Fruit fly (Drosophila melanogaster): ENCODE measurements around the gene Tektin-C.
A peak's percentile ranks its signal among the peaks of the same experiment; 100 is the strongest.

Gene Tektin-C

dm6 chr3L:5793967-5794366 lies 2.4 kb downstream of the Tektin-C start, which contains the start of gene Bre1 (continued):
- TF ChIP-seq zen (tag; optimal IDR thresholded peaks at IDR 0.05) = peak; percentile 32
- no peak for TF ChIP-seq CG10209 (GFP tag; optimal IDR thresholded peaks at IDR 0.05)
- TF ChIP-seq Nf-YB (GFP tag; optimal IDR thresholded peaks at IDR 0.05) = no peak
- TF ChIP-seq CG7963 (GFP tag; IDR thresholded peaks at IDR 0.05; ENCODE audit: partially characterized antibody) = peak; percentile 53; the same call in 1 of the 3 replicates
- TF ChIP-seq CG9797 (GFP tag; optimal IDR thresholded peaks at IDR 0.05) = peak; percentile 99
- no peak for TF ChIP-seq CG10979 (tag; optimal IDR thresholded peaks at IDR 0.05)
- no peak for TF ChIP-seq dmrt99B (tag; optimal IDR thresholded peaks at IDR 0.05)
- 0 out of 3 replicates have a peak, but pooled peaks have one; percentile 15 for TF ChIP-seq Dbx (GFP tag; IDR thresholded peaks at IDR 0.05)
- no peak for TF ChIP-seq CG4730 (GFP tag; IDR thresholded peaks at IDR 0.05)
- TF ChIP-seq CG17829 (tag; optimal IDR thresholded peaks at IDR 0.05) = peak; percentile 38
- no peak for TF ChIP-seq btn (GFP tag; optimal IDR thresholded peaks at IDR 0.05)
- no peak for TF ChIP-seq CG8290 (GFP tag; optimal IDR thresholded peaks at IDR 0.05)
- no peak for TF ChIP-seq CG8290 (tag; optimal IDR thresholded peaks at IDR 0.05)
- TF ChIP-seq CG12236 (GFP tag; optimal IDR thresholded peaks at IDR 0.05) = no peak
- peak; percentile 75 for TF ChIP-seq CG1603 (tag; optimal IDR thresholded peaks at IDR 0.05)
- TF ChIP-seq CG16813 (GFP tag; IDR thresholded peaks at IDR 0.05; ENCODE audit: partially characterized antibody) = peak; percentile 77
- no peak for TF ChIP-seq CG3407 (GFP tag; optimal IDR thresholded peaks at IDR 0.05)
- no peak for TF ChIP-seq C15 (GFP tag; IDR thresholded peaks at IDR 0.05)
- TF ChIP-seq vvl (GFP tag; IDR thresholded peaks at IDR 0.05) = 0 out of 2 replicates have a peak, but pooled peaks have one; percentile 22
- TF ChIP-seq CG8944 (GFP tag; optimal IDR thresholded peaks at IDR 0.05) = no peak
- TF ChIP-seq kni (GFP tag; optimal IDR thresholded peaks at IDR 0.05) = no peak
- peak; percentile 71 for TF ChIP-seq CG10267 (tag; optimal IDR thresholded peaks at IDR 0.05)
- no peak for TF ChIP-seq mld (GFP tag; IDR thresholded peaks at IDR 0.05; ENCODE audit: partially characterized antibody)
- TF ChIP-seq p53 (GFP tag; optimal IDR thresholded peaks at IDR 0.05) = peak; percentile 8
- TF ChIP-seq Med (GFP tag) = peak; percentile 50
- no peak for TF ChIP-seq CrebB (tag; optimal IDR thresholded peaks at IDR 0.05)
- TF ChIP-seq CG7357 (GFP tag; IDR thresholded peaks at IDR 0.05) = no peak
- TF ChIP-seq zen2 (GFP tag; IDR thresholded peaks at IDR 0.05; ENCODE audit: partially characterized antibody) = peak; percentile 58; the same call in 2 of the 3 replicates
- TF ChIP-seq CG13624 (GFP tag; optimal IDR thresholded peaks at IDR 0.05) = no peak
- TF ChIP-seq CG30403 (GFP tag; optimal IDR thresholded peaks at IDR 0.05) = no peak
- no peak for TF ChIP-seq CG2889 (GFP tag; IDR thresholded peaks at IDR 0.05)
- TF ChIP-seq CG6689 (GFP tag; IDR thresholded peaks at IDR 0.05) = no peak
- no peak for TF ChIP-seq CG12104 (GFP tag; optimal IDR thresholded peaks at IDR 0.05)
- TF ChIP-seq dati (GFP tag; IDR thresholded peaks at IDR 0.05) = no peak
- no peak for TF ChIP-seq Fer3 (tag; optimal IDR thresholded peaks at IDR 0.05)
- no peak for TF ChIP-seq Dad (GFP tag; optimal IDR thresholded peaks at IDR 0.05)
- no peak for TF ChIP-seq ab (GFP tag; optimal IDR thresholded peaks at IDR 0.05)
- TF ChIP-seq run (tag; optimal IDR thresholded peaks at IDR 0.05) = no peak
- TF ChIP-seq CG10462 (GFP tag; optimal IDR thresholded peaks at IDR 0.05) = no peak
- no peak for TF ChIP-seq chm (GFP tag; IDR thresholded peaks at IDR 0.05)
- no peak for TF ChIP-seq CG4404 (GFP tag; IDR thresholded peaks at IDR 0.05)
- TF ChIP-seq Lhr (GFP tag; optimal IDR thresholded peaks at IDR 0.05) = peak; percentile 16
- TF ChIP-seq Six4 (GFP tag; optimal IDR thresholded peaks at IDR 0.05) = no peak
- no peak for TF ChIP-seq HLH54F (GFP tag; optimal IDR thresholded peaks at IDR 0.05)
- no peak for TF ChIP-seq nau (GFP tag; optimal IDR thresholded peaks at IDR 0.05)
- no peak for TF ChIP-seq ind (GFP tag; optimal IDR thresholded peaks at IDR 0.05)
- no peak for TF ChIP-seq Rx (GFP tag; IDR thresholded peaks at IDR 0.05)
- no peak for TF ChIP-seq Lpt (GFP tag; optimal IDR thresholded peaks at IDR 0.05)
- TF ChIP-seq klu (GFP tag; IDR thresholded peaks at IDR 0.05) = peak; percentile 51; the same call in 1 of the 2 replicates
- TF ChIP-seq CG14710 (tag; optimal IDR thresholded peaks at IDR 0.05) = peak; percentile 63
- TF ChIP-seq Hmx (GFP tag; optimal IDR thresholded peaks at IDR 0.05) = no peak
- no peak for TF ChIP-seq cas (GFP tag; IDR thresholded peaks at IDR 0.05)

All from whole organism, embryonic.